Worm (Caenorhabditis elegans) whole organism, midembryonic: ENCODE results near the gene Y43D4A.2.

Experiments
- T22C8.4 ChIP-seq: fragments of 200-800 bp; sonication (Bioruptor generic); IDR thresholded peaks from 2 replicates; pipeline ENCODE4 v1.3.6; 2022; ENCODE audit warnings: missing genetic modification characterization, missing compliant biosample characterization
- cog-1 ChIP-seq: sonication (generic microtip); optimal IDR thresholded peaks from 2 replicates; lab custom pipeline; 2016; ENCODE audit warnings: missing genetic modification characterization, missing compliant biosample characterization
- flt-1 ChIP-seq: fragments of 200-800 bp; sonication (Bioruptor generic); IDR thresholded peaks from 2 replicates; pipeline ENCODE4 v1.3.6; 2022; ENCODE audit warnings: missing genetic modification characterization, missing compliant biosample characterization
- klf-2 ChIP-seq: fragments of 200-800 bp; sonication (Bioruptor generic); conservative IDR thresholded peaks from 2 replicates; pipeline ENCODE4 v1.3.6; 2022; ENCODE audit warnings: missing genetic modification reagents, missing genetic modification characterization, missing compliant biosample characterization
- med-1 ChIP-seq: sonication (generic microtip); optimal IDR thresholded peaks from 2 replicates; lab custom pipeline; 2017; ENCODE audit warnings: missing genetic modification characterization, mild to moderate bottlenecking, missing compliant biosample characterization, antibody characterized with exemption, missing genetic modification reagents; ENCODE audit not compliant: insufficient read depth
- ref-1 ChIP-seq: fragments of 200-800 bp; sonication (Bioruptor generic); conservative IDR thresholded peaks from 2 replicates; pipeline ENCODE4 v1.3.6; 2022; ENCODE audit warnings: missing genetic modification reagents, missing genetic modification characterization, missing compliant biosample characterization
- tab-1 ChIP-seq: fragments of 200-800 bp; sonication (Bioruptor generic); IDR thresholded peaks from 2 replicates; pipeline ENCODE4 v1.3.6; 2022; ENCODE audit warnings: missing genetic modification characterization, missing compliant biosample characterization
- ztf-29 ChIP-seq: fragments of 200-800 bp; sonication (Bioruptor generic); IDR thresholded peaks from 2 replicates; pipeline ENCODE4 v1.3.6; 2022; ENCODE audit warnings: missing genetic modification reagents, missing genetic modification characterization, missing compliant biosample characterization

DNA sequence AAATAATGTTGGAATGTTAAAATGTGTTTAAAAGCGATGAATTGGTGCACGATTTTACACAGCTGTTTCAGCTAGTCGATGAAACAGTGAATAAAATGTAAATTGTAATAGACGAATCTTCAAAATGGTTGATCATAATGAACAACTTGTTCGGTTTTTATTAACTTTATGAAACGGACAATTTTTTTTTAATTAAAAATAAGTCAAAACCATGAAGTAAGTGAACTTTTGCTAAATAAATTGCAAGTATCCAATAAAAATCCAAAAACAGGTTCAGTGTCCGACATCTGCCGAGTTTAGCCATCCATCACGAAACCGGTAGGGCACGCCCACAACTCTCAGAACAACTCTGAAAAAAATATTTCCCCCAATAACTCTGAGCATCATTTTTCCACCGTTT lies 45.4 kb downstream of the Y43D4A.2 start:
- TF ChIP-seq med-1, result no peak
- no peak for TF ChIP-seq T22C8.4 (GFP tag; lab: Robert Waterston, UW)
- no peak for TF ChIP-seq ztf-29
- no peak for TF ChIP-seq cog-1 (tag; lab: Kevin White, UChicago)
- no peak for TF ChIP-seq klf-2 (GFP tag; lab: Robert Waterston, UW)
- TF ChIP-seq flt-1 (GFP tag; lab: Robert Waterston, UW), result no peak
- no peak for TF ChIP-seq tab-1 (GFP tag; lab: Robert Waterston, UW)
- TF ChIP-seq ref-1 (GFP tag; lab: Robert Waterston, UW), result no peak
